Worm (Caenorhabditis elegans): ENCODE data around the gene F59E12.8.
A peak's percentile ranks its signal among the peaks of the same experiment; 100 is the strongest.

Gene F59E12.8

DNA sequence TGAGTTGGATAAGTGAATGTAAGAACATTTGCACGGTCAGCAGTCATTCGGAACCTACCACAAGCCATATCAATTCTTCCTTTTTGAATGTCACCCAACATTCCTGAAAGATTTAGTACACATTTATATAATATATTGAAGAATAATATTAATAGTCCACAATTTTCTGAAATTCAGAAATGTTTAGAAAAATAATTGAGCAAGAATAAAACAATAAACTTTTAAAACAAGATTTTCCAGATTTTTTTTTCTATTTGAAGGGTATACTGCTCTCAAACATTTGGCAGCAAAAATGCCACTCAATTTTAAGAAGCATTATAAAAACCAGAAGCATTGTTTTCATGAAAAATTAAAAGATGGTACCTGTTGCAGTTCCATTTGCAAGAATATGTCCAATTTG, at the start of gene F59E12.8:
F59E12.8 (minus strand) TSS at position 101 of the 400 bp plus-strand sequence.
- TF ChIP-seq ets-4 (GFP tag; optimal IDR thresholded peaks at IDR 0.05), result no peak
- no peak for TF ChIP-seq madf-6 (GFP tag; IDR thresholded peaks at IDR 0.05)
- TF ChIP-seq attf-5 (GFP tag; optimal IDR thresholded peaks at IDR 0.05), result no peak
- TF ChIP-seq C06A6.2 (GFP tag; conservative IDR thresholded peaks at IDR 0.05), result no peak
- TF ChIP-seq ccch-3 (GFP tag; optimal IDR thresholded peaks at IDR 0.05), result no peak

DNA sequence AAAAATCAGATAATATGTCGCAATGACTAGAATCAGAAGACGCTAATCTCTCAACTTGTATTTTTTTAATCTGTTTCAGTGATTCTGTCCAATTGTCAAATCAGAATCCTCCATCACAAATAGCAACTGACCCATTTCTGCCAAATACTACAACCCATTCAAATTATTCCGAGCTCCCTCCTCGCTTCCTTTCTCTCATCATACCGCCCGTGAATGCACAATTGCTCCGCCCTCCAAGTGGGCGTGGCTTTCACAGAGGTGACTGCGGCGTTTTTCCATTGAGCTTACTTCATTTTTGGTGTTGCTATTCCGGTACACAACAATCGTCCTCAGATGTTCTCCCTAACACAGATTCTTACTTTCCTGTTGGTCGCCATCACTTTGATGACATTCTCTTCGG, 44.0 kb upstream of the F59E12.8 start, which contains the start of gene flp-27:
flp-27 (plus strand) TSS at position 301 of the 400 bp plus-strand sequence.
- no peak for TF ChIP-seq ekl-4 (GFP tag; IDR thresholded peaks at IDR 0.05)
- TF ChIP-seq nfya-1 (tag; optimal IDR thresholded peaks at IDR 0.05; ENCODE audit: borderline replicate concordance, insufficient read depth), result no peak
- TF ChIP-seq T07F8.4 (tag; optimal IDR thresholded peaks at IDR 0.05), result no peak
- no peak for TF ChIP-seq tlf-1 (GFP tag; optimal IDR thresholded peaks at IDR 0.05)
- no peak for TF ChIP-seq repo-1 (tag; optimal IDR thresholded peaks at IDR 0.05)
- no peak for TF ChIP-seq ceh-91 (GFP tag; IDR thresholded peaks at IDR 0.05)
- no peak for TF ChIP-seq F49E8.2 (tag; optimal IDR thresholded peaks at IDR 0.05; ENCODE audit: insufficient read depth)

DNA sequence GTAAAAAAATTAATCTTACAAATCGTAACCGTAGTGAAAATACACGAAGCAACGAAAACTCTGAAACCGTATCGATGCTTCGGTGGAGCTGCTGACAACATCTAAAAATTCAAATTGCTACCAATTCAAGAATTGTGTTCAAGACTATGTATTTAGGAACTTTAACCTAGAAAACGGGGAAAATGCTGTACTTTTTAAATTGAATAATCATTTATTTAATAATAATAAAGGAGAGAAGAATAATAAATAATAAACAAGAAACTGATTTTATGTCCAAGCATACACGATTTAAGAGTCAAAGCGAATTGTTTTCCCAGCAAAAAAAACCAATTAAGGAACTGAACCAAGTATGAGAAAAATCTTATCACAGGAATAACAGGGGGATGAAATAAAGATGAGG, 32.9 kb upstream of the F59E12.8 start, which contains the start of gene C25H3.17:
C25H3.17 (minus strand) TSS at position 101 of the 400 bp plus-strand sequence.
- TF ChIP-seq lir-1 (GFP tag; conservative IDR thresholded peaks at IDR 0.05) (no peak), nhr-120 (GFP tag; IDR thresholded peaks at IDR 0.05) (no peak), C06A6.2 (GFP tag; conservative IDR thresholded peaks at IDR 0.05) (no peak), athp-1 (tag; optimal IDR thresholded peaks at IDR 0.05) (no peak), B0261.1 (tag; optimal IDR thresholded peaks at IDR 0.05) (no peak)

DNA sequence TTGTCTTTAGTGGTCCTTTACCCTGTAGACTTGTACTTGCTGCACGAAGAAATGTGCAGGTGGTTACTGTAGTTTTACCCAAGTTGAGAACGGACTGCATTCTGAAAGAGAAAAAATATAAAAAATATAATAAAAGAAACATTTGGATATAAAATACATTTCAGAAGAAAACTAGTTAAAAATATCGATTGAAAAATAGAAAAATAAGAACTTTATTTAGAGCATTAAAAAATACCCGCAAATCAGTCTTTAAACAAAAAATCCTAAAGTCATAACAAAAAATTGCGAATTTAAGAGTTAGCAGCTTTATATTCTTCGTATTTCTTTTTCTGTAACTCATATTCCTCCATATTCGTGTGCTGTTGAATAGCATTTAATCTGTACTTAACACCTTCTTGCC, 32.1 kb upstream of the F59E12.8 start, which contains the start of gene C25H3.7:
C25H3.7 (minus strand) TSS at position 101 of the 400 bp plus-strand sequence.
- TF ChIP-seq madf-3 (GFP tag; IDR thresholded peaks at IDR 0.05) (no peak), dpff-1 (tag; optimal IDR thresholded peaks at IDR 0.05) (no peak), fkh-3 (tag; optimal IDR thresholded peaks at IDR 0.05) (no peak), hlh-12 (tag; optimal IDR thresholded peaks at IDR 0.05) (no peak), ztf-18 (tag; optimal IDR thresholded peaks at IDR 0.05) (no peak), zim-3 (tag; optimal IDR thresholded peaks at IDR 0.05) (no peak), sdz-38 (tag; optimal IDR thresholded peaks at IDR 0.05) (no peak), rcor-1 (GFP tag; IDR thresholded peaks at IDR 0.05) (no peak)

DNA sequence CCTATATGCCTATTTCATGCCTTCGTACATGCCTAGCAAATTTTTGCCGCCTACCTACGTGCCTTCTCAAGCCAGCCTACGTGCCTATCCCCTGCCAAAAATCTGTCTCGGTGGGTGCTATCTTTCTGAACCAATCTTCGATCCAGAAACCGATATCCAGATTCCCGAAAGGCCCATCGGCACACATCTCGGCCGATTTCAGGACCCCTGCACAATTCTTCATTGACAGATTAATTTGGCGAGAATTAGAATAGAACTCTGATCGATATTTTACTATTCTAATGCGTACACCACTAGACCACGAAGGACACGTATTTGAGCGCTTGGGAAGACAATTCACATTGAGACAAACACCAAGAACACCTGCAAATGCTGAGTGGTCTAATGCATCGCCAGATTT, 30.8 kb upstream of the F59E12.8 start:
- TF ChIP-seq athp-1 (tag; optimal IDR thresholded peaks at IDR 0.05), result no peak
- no peak for TF ChIP-seq lir-1 (GFP tag; conservative IDR thresholded peaks at IDR 0.05)
- TF ChIP-seq F22D6.2 (tag; optimal IDR thresholded peaks at IDR 0.05), result no peak
- TF ChIP-seq tbp1 (GFP tag; optimal IDR thresholded peaks at IDR 0.05), result peak; percentile 69
- no peak for TF ChIP-seq snpc-1.1 (tag; optimal IDR thresholded peaks at IDR 0.05; ENCODE audit: insufficient read depth)
- TF ChIP-seq aptf-2 (GFP tag; conservative IDR thresholded peaks at IDR 0.05), result no peak
- peak; percentile 20 for TF ChIP-seq rpc-1 (optimal IDR thresholded peaks at IDR 0.05)
- TF ChIP-seq rpc-1 (tag; optimal IDR thresholded peaks at IDR 0.05), result peak; percentile 62
- TF ChIP-seq B0261.1 (tag; optimal IDR thresholded peaks at IDR 0.05), result peak; percentile 7
- TF ChIP-seq F37B4.10 (GFP tag; IDR thresholded peaks at IDR 0.05), result no peak

DNA sequence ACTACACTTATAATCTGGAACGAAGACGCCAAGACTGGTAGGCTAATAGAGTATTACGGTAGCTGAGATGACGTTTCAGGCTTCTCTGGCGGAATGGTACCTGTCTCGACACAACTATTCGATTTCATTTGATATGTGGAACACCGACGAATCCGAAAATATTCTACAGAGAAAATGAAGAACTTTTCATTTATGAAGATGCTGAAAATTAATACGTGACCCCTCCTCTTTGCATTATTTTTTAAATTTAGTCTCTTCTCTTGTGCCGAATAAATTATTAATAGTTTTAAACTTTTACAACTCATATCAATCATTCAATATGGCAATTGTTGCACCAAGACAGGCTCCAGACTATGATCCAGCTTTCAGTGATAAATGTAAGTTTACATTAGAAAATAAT, 29.3 kb upstream of the F59E12.8 start, which contains the start of gene C25H3.16:
C25H3.16 (plus strand) TSS at position 301 of the 400 bp plus-strand sequence.
- no peak for TF ChIP-seq C06A6.2 (GFP tag; conservative IDR thresholded peaks at IDR 0.05)
- TF ChIP-seq him-1 (tag; optimal IDR thresholded peaks at IDR 0.05), result peak; percentile 74
